Fruit fly (Drosophila melanogaster): ENCODE measurements around the gene mtSSB.

Gene mtSSB

DNA sequence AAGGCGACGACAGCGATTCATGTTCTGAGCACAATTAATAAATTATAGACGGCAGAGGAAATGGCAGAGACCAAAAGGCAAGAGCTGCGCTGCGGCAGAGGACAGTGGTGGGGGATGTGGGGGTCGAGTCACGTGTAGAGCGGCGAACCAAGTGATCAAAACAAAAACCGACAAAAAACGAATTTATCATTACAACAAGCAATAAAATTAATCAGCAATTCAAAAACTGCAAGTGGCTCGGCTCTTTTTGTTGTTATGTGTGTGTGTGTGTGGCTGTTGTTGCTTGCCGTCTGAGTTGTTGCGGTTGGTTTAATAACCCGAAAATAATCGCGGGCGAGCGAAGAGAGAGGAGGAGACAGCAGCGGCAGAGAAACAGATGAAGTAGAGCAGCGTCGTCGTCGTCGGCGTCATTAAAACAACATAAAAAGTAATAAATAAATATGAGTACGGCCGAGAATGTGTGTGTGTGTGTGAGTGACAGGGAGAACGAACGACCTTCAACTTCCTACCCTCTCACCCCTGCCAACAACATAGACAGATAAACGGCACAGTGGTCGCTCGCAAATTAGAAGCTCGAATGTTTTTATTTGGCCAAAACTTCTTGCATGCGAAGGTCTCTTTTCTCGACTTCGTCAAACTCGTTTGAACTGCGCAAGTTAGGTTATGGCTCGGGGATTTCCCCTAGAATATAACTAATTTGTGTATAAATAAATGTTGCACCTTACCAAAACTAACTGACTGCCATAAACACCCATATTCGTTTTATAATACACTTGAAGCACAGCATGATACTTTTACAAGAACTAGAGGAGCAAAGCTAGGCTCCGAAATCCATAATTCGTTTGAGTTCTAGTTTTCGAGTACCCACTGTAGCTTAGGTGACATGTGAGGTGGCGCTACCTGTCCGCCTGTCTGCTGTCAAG is 26.6 kb upstream of the mtSSB start (continued):
- TF ChIP-seq chn (GFP tag; optimal IDR thresholded peaks at IDR 0.05) (peak; percentile 67), CG6254 (GFP tag; optimal IDR thresholded peaks at IDR 0.05) (peak; percentile 36), CG6683 (GFP tag; optimal IDR thresholded peaks at IDR 0.05) (peak; percentile 18), nau (GFP tag; optimal IDR thresholded peaks at IDR 0.05) (peak; percentile 69), CG6272 (GFP tag; IDR thresholded peaks at IDR 0.05) (peak; percentile 40; the same call in 1 of the 2 replicates), Rx (GFP tag; IDR thresholded peaks at IDR 0.05) (no peak), CG18262 (tag; optimal IDR thresholded peaks at IDR 0.05) (peak; percentile 82), Med (GFP tag) (peak; percentile 93), CG9932 (GFP tag; IDR thresholded peaks at IDR 0.05) (no peak), D (optimal IDR thresholded peaks at IDR 0.05) (no peak), D (GFP tag; optimal IDR thresholded peaks at IDR 0.05) (peak; percentile 73), CG1233 (GFP tag; optimal IDR thresholded peaks at IDR 0.05) (peak; percentile 69), NK7.1 (GFP tag; optimal IDR thresholded peaks at IDR 0.05) (peak; percentile 17), CG10565 (GFP tag; optimal IDR thresholded peaks at IDR 0.05) (peak; percentile 5), CG7357 (GFP tag; IDR thresholded peaks at IDR 0.05) (peak; percentile 65; the same call in 1 of the 3 replicates), Kr (GFP tag; optimal IDR thresholded peaks at IDR 0.05) (no peak), zf30C (GFP tag; optimal IDR thresholded peaks at IDR 0.05) (no peak), CG1832 (GFP tag; optimal IDR thresholded peaks at IDR 0.05) (no peak), CG10431 (GFP tag; optimal IDR thresholded peaks at IDR 0.05) (peak; percentile 31), Atf3 (GFP tag; optimal IDR thresholded peaks at IDR 0.05) (peak; percentile 70), Elba2 (GFP tag; optimal IDR thresholded peaks at IDR 0.05) (no peak), Hmr (GFP tag; optimal IDR thresholded peaks at IDR 0.05) (peak; percentile 76), CG9876 (GFP tag; optimal IDR thresholded peaks at IDR 0.05) (no peak), zfh2 (GFP tag; optimal IDR thresholded peaks at IDR 0.05) (peak; percentile 57), ftz-f1 (GFP tag; optimal IDR thresholded peaks at IDR 0.05) (peak; percentile 76), pan (optimal IDR thresholded peaks at IDR 0.05) (no peak), pan (GFP tag; optimal IDR thresholded peaks at IDR 0.05 in 1 of 2, IDR thresholded peaks at IDR 0.05 in 1 of 2) (no peak), CG12219 (GFP tag; optimal IDR thresholded peaks at IDR 0.05) (peak; percentile 56), CG7963 (GFP tag; IDR thresholded peaks at IDR 0.05; ENCODE audit: partially characterized antibody) (no peak), CG2202 (tag; optimal IDR thresholded peaks at IDR 0.05) (peak; percentile 34), CG33213 (GFP tag; optimal IDR thresholded peaks at IDR 0.05) (peak; percentile 34), Dp (GFP tag; optimal IDR thresholded peaks at IDR 0.05) (no peak), Atf-2 (GFP tag; optimal IDR thresholded peaks at IDR 0.05) (peak; percentile 74), CG8388 (GFP tag; optimal IDR thresholded peaks at IDR 0.05) (peak; percentile 61), Sry-δ (GFP tag; optimal IDR thresholded peaks at IDR 0.05) (no peak), Hr78 (GFP tag; optimal IDR thresholded peaks at IDR 0.05) (peak in 1 of 2 experiments; percentile 95), abd-A (tag; optimal IDR thresholded peaks at IDR 0.05) (peak; percentile 84), nerfin-1 (tag; optimal IDR thresholded peaks at IDR 0.05) (peak; percentile 64), CG30431 (GFP tag; optimal IDR thresholded peaks at IDR 0.05) (peak; percentile 74), H15 (GFP tag; IDR thresholded peaks at IDR 0.05) (no peak), CG17328 (GFP tag; IDR thresholded peaks at IDR 0.05) (no peak), E2f1 (GFP tag; IDR thresholded peaks at IDR 0.05) (no peak), BtbVII (GFP tag; optimal IDR thresholded peaks at IDR 0.05) (peak; percentile 70), ATbp (GFP tag; optimal IDR thresholded peaks at IDR 0.05) (peak; percentile 73), CG4707 (GFP tag; optimal IDR thresholded peaks at IDR 0.05) (peak; percentile 31), CG9817 (tag; optimal IDR thresholded peaks at IDR 0.05) (peak; percentile 67), CG5953 (GFP tag; IDR thresholded peaks at IDR 0.05) (no peak), CG4854 (GFP tag; optimal IDR thresholded peaks at IDR 0.05) (peak; percentile 40), CG11723 (GFP tag; optimal IDR thresholded peaks at IDR 0.05) (peak; percentile 68)

Measured in whole organism, embryonic.